Fruit fly (Drosophila melanogaster): ENCODE results near the gene Ssb-c31a.

DNA sequence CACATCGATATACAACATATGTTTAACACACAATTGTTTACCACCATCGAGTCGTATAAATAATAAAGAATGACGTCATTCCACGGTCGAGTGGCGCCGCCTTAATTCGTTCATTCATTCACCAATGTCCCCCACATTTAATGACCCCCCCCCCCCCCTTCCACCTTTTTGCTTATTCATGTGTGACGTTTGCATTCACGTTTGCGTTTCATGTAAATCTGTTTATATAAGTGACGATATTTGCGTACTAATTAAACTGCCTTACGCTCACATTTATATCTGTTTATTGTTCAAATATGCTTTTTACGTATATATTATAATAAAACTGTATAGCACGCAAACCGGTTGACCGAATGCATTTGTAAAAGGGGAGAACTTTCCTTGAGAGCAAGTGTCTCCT is 22.4 kb downstream of the Ssb-c31a start:
- TF ChIP-seq trh (GFP tag; optimal IDR thresholded peaks at IDR 0.05), result no peak
- no peak for TF ChIP-seq Hr39 (optimal IDR thresholded peaks at IDR 0.05)
- TF ChIP-seq CG14860 (GFP tag; IDR thresholded peaks at IDR 0.05; ENCODE audit: partially characterized antibody), result no peak
- no peak for TF ChIP-seq CG8765 (GFP tag; IDR thresholded peaks at IDR 0.05)
- TF ChIP-seq hth (optimal IDR thresholded peaks at IDR 0.05), result no peak

Data from whole organism, embryonic.